Fruit fly (Drosophila melanogaster): ENCODE data around the gene CG17593.

Gene CG17593

DNA sequence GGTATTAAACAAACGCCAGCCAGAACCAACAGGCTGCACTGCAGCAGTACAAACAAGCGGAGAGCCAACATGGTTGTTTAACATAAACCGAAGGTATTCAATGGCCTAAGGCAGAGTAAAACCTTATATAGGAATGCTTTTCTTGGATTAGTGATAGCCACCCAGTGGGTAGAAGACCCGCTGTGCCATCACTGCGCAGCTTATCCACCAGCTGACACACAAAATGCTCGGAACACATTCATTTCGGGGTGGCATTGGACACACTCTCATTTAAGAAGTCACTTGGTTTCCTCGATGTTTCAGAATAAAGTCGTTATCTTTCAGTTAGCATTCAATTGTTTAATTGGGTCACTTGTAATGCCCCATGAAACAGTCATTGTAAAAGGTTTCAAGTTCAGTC, 4.7 kb upstream of the CG17593 start, which contains the start of gene CG31954:
Gene CG31954, minus strand, starts transcription at position 101 of the 400 bp plus-strand sequence.
- TF ChIP-seq CG34406 (GFP tag; optimal IDR thresholded peaks at IDR 0.05) (no peak), Met (GFP tag; optimal IDR thresholded peaks at IDR 0.05) (no peak), Lpt (GFP tag; optimal IDR thresholded peaks at IDR 0.05) (no peak), CG8632 (GFP tag; optimal IDR thresholded peaks at IDR 0.05) (no peak), CG6854 (GFP tag; optimal IDR thresholded peaks at IDR 0.05) (no peak), CG1621 (tag; optimal IDR thresholded peaks at IDR 0.05) (no peak)

- TF ChIP-seq spab (GFP tag; optimal IDR thresholded peaks at IDR 0.05) (no peak), fd85E (GFP tag; optimal IDR thresholded peaks at IDR 0.05) (no peak), ss (GFP tag; optimal IDR thresholded peaks at IDR 0.05) (no peak), CG10631 (GFP tag; optimal IDR thresholded peaks at IDR 0.05) (no peak), CG11762 (GFP tag; optimal IDR thresholded peaks at IDR 0.05; ENCODE audit: insufficient read depth) (no peak), topi (GFP tag; optimal IDR thresholded peaks at IDR 0.05) (no peak), CG8119 (GFP tag; IDR thresholded peaks at IDR 0.05) (no peak), CG31627 (GFP tag; optimal IDR thresholded peaks at IDR 0.05) (no peak), CG11294 (GFP tag; IDR thresholded peaks at IDR 0.05) (no peak)
Measured at dm6 chr2L:3519551-3519950, 4.9 kb downstream of the CG17593 start, which contains the start of the genes CG3213 and CG8851. Gene CG3213 (minus strand): TSS chr2L:3519651. Gene CG8851 (plus strand): TSS chr2L:3519677.

DNA sequence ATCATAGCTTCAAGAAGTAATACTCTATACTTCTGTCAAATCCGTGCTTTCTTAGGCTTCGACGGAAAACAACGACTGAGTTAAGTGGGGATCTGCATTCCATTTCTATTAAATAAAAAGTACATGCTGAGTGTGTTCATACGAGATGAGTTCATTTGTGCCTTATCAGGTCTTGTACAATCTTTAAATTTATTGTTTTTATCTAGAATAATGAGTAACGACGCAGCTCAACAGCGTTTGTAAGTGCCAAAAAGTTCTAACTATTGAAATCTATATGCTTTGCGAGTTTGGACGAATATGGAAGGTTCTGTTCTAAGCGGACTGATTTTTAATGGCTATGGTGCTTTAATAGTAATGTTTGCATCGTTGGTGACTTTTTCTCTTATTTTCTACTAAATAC, 9.3 kb downstream of the CG17593 start, which contains the start of gene Sr-CIV:
Gene Sr-CIV, minus strand, starts transcription at position 101 of the 400 bp plus-strand sequence.
- TF ChIP-seq OdsH (GFP tag; optimal IDR thresholded peaks at IDR 0.05): no peak
- TF ChIP-seq salr (GFP tag; optimal IDR thresholded peaks at IDR 0.05): no peak
- no peak for TF ChIP-seq Eip93F (GFP tag; optimal IDR thresholded peaks at IDR 0.05)
- TF ChIP-seq CG8119 (GFP tag; IDR thresholded peaks at IDR 0.05): no peak
- no peak for TF ChIP-seq Blimp-1 (GFP tag; optimal IDR thresholded peaks at IDR 0.05)
- no peak for TF ChIP-seq CG34406 (GFP tag; optimal IDR thresholded peaks at IDR 0.05)
- no peak for TF ChIP-seq Ets96B (tag; optimal IDR thresholded peaks at IDR 0.05)
- TF ChIP-seq net (GFP tag; optimal IDR thresholded peaks at IDR 0.05): no peak
- no peak for TF ChIP-seq CG10669 (GFP tag; optimal IDR thresholded peaks at IDR 0.05)
- TF ChIP-seq Met (GFP tag; optimal IDR thresholded peaks at IDR 0.05): no peak

- TF ChIP-seq lz (GFP tag; optimal IDR thresholded peaks at IDR 0.05) (no peak), fd85E (GFP tag; optimal IDR thresholded peaks at IDR 0.05) (no peak), CG10669 (GFP tag; optimal IDR thresholded peaks at IDR 0.05) (no peak), achi (GFP tag; optimal IDR thresholded peaks at IDR 0.05) (no peak), net (GFP tag; optimal IDR thresholded peaks at IDR 0.05) (no peak), Blimp-1 (GFP tag; optimal IDR thresholded peaks at IDR 0.05) (no peak)
Measured at dm6 chr2L:3524729-3525181, 10.1 kb downstream of the CG17593 start, which contains the start of gene CG8852. Gene CG8852 (plus strand): TSS chr2L:3525131.

dm6 chr2L:3530186-3530832, 15.6 kb downstream of the CG17593 start, which contains the start of the genes Spindly and IFT57:
Gene Spindly (minus strand): TSS chr2L:3530317.
Gene IFT57 (plus strand): TSS chr2L:3530789.
- no peak for TF ChIP-seq Ets96B (tag; optimal IDR thresholded peaks at IDR 0.05)
- TF ChIP-seq lz (GFP tag; optimal IDR thresholded peaks at IDR 0.05): no peak
- no peak for TF ChIP-seq CG6808 (GFP tag; optimal IDR thresholded peaks at IDR 0.05)
- TF ChIP-seq CG11294 (GFP tag; IDR thresholded peaks at IDR 0.05): no peak
- no peak for TF ChIP-seq salr (GFP tag; optimal IDR thresholded peaks at IDR 0.05)
- no peak for TF ChIP-seq CG16779 (tag; optimal IDR thresholded peaks at IDR 0.05)
- TF ChIP-seq Sox15 (GFP tag; optimal IDR thresholded peaks at IDR 0.05): no peak
- TF ChIP-seq CG3919 (GFP tag; optimal IDR thresholded peaks at IDR 0.05): no peak
- no peak for TF ChIP-seq fd59A (GFP tag; optimal IDR thresholded peaks at IDR 0.05)
- TF ChIP-seq achi (GFP tag; optimal IDR thresholded peaks at IDR 0.05): no peak
- no peak for TF ChIP-seq CG7368 (GFP tag; optimal IDR thresholded peaks at IDR 0.05)
- no peak for TF ChIP-seq vri (GFP tag; optimal IDR thresholded peaks at IDR 0.05)

All from whole organism, prepupa.